Fruit fly (Drosophila melanogaster) whole organism, wandering third instar larva: Measurements from ENCODE around the gene CG5781.

Source experiments
- Abd-B ChIP-seq: fragments of >200 bp; optimal IDR thresholded peaks from 2 replicates; lab custom pipeline; 2017; ENCODE audit warnings: missing biosample characterization, missing genetic modification characterization
- HLH106 ChIP-seq: fragments of 200-800 bp; optimal IDR thresholded peaks from 3 replicates; lab custom pipeline; 2019; ENCODE audit warnings: missing biosample characterization, mild to moderate bottlenecking, missing genetic modification characterization, moderate library complexity
- Hr78 ChIP-seq: fragments of >200 bp; optimal IDR thresholded peaks from 2 replicates; lab custom pipeline; 2017; ENCODE audit warnings: missing biosample characterization, missing genetic modification characterization
- Myc ChIP-seq: fragments of >200 bp; optimal IDR thresholded peaks from 2 replicates; lab custom pipeline; 2017
- Rel ChIP-seq, 2 experiments: fragments of 200-800 bp; sonication (Bioruptor generic) in 1 of 2; optimal IDR thresholded peaks; 2 replicates in 1 of 2; 3 replicates in 1 of 2; lab custom pipeline; 2016 to 2019; ENCODE audit warnings: mild to moderate bottlenecking in 2 of 2, missing biosample characterization in 2 of 2, missing genetic modification characterization in 2 of 2, moderate library complexity in 1 of 2
- brk ChIP-seq: fragments of 200-800 bp; sonication (Bioruptor generic); optimal IDR thresholded peaks from 2 replicates; lab custom pipeline; 2016; ENCODE audit warnings: missing biosample characterization, mild to moderate bottlenecking, missing genetic modification characterization
- dmrt93B ChIP-seq: fragments of 200-800 bp; sonication (Bioruptor generic); optimal IDR thresholded peaks from 2 replicates; lab custom pipeline; 2018; ENCODE audit warnings: missing biosample characterization, mild to moderate bottlenecking, missing genetic modification characterization
- dsf ChIP-seq: sonication (Bioruptor generic); optimal IDR thresholded peaks from 2 replicates; lab custom pipeline; 2016; ENCODE audit warnings: missing biosample characterization, missing genetic modification characterization, borderline replicate concordance
- ey ChIP-seq: fragments of 200-800 bp; sonication (Bioruptor generic); optimal IDR thresholded peaks from 2 replicates; lab custom pipeline; 2016; ENCODE audit warnings: missing biosample characterization, missing genetic modification characterization
- h ChIP-seq: fragments of 200-800 bp; sonication (Bioruptor generic); optimal IDR thresholded peaks from 3 replicates; lab custom pipeline; 2016; ENCODE audit warnings: missing biosample characterization, mild to moderate bottlenecking, missing genetic modification characterization
- lola ChIP-seq: fragments of >200 bp; optimal IDR thresholded peaks from 2 replicates; lab custom pipeline; 2017; ENCODE audit warnings: missing biosample characterization, missing genetic modification characterization
- psq ChIP-seq: fragments of 200-800 bp; sonication (Bioruptor generic); optimal IDR thresholded peaks from 3 replicates; lab custom pipeline; 2017; ENCODE audit warnings: missing biosample characterization, mild to moderate bottlenecking, missing genetic modification characterization, moderate library complexity
- sv ChIP-seq: fragments of 200-800 bp; sonication (Bioruptor generic); optimal IDR thresholded peaks from 3 replicates; lab custom pipeline; 2016; ENCODE audit warnings: missing biosample characterization, missing genetic modification characterization
- usp ChIP-seq: fragments of >200 bp; optimal IDR thresholded peaks from 2 replicates; lab custom pipeline; 2017; ENCODE audit warnings: missing biosample characterization, missing genetic modification characterization

DNA sequence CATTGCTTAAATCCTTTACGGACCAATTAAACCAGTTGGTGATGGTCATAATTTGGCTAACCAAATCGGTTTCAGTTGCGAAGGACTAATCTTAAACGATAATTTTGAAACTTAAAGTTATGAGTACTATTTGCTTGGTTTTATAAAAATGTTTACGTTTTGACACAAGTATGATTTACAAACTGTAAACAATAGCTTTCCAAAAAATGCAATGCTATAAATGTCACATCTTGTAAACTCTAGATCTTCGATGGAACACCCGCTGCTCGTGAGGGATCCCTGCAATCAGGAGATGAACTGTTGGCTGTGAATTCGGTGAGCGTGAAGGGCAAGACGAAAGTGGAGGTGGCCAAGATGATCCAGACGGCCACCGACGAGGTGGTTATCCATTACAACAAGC lies at the start of gene CG5781:
- TF ChIP-seq Myc (lab: Kevin White, UChicago) (no peak), HLH106 (no peak), usp (GFP tag; lab: Kevin White, UChicago) (no peak), ey (GFP tag; lab: Kevin White, UChicago) (no peak), psq (no peak), h (GFP tag; lab: Kevin White, UChicago) (no peak), dmrt93B (no peak), lola (GFP tag; lab: Kevin White, UChicago) (no peak), brk (GFP tag; lab: Kevin White, UChicago) (no peak), dsf (GFP tag; lab: Kevin White, UChicago) (no peak), Abd-B (no peak), Rel (GFP tag; optimal IDR thresholded peaks at IDR 0.05; lab: Kevin White, UChicago) (no peak), Rel (tag; optimal IDR thresholded peaks at IDR 0.05; lab: Kevin White, UChicago) (no peak), Hr78 (GFP tag; lab: Kevin White, UChicago) (no peak), sv (GFP tag; lab: Kevin White, UChicago) (no peak)
